Worm (Caenorhabditis elegans): Measurements from ENCODE around the gene acl-2.

acl-2 gene

ce11 chrV:10066769-10067168, 35.9 kb upstream of the acl-2 start, which contains the start of gene npr-39:
npr-39 (plus strand) TSS chrV:10067069.
- TF ChIP-seq lin-35 (GFP tag; optimal IDR thresholded peaks at IDR 0.05) (no peak), F23B12.7 (tag; optimal IDR thresholded peaks at IDR 0.05; ENCODE audit: insufficient read depth) (no peak), F55B11.4 (tag; optimal IDR thresholded peaks at IDR 0.05; ENCODE audit: borderline replicate concordance, insufficient read depth) (no peak), athp-1 (tag; optimal IDR thresholded peaks at IDR 0.05) (no peak), nhr-27 (tag; optimal IDR thresholded peaks at IDR 0.05) (no peak), K12H6.12 (tag; optimal IDR thresholded peaks at IDR 0.05) (no peak), F10E7.11 (tag; optimal IDR thresholded peaks at IDR 0.05) (no peak), dpl-1 (GFP tag; optimal IDR thresholded peaks at IDR 0.05) (no peak), somi-1 (GFP tag; optimal IDR thresholded peaks at IDR 0.05) (no peak), F49E8.2 (tag; optimal IDR thresholded peaks at IDR 0.05; ENCODE audit: insufficient read depth) (no peak), cebp-1 (GFP tag; IDR thresholded peaks at IDR 0.05) (no peak), cebp-1 (tag; optimal IDR thresholded peaks at IDR 0.05) (no peak)

- TF ChIP-seq unc-130 (GFP tag; optimal IDR thresholded peaks at IDR 0.05) (no peak), nhr-27 (tag; optimal IDR thresholded peaks at IDR 0.05) (no peak), lin-40 (tag; optimal IDR thresholded peaks at IDR 0.05) (no peak), hsf-1 (GFP tag; IDR thresholded peaks at IDR 0.05) (no peak), F57A8.1 (GFP tag; optimal IDR thresholded peaks at IDR 0.05) (no peak), rcor-1 (GFP tag; IDR thresholded peaks at IDR 0.05) (no peak), ama-1 (optimal IDR thresholded peaks at IDR 0.05) (no peak), ama-1 (GFP tag; optimal IDR thresholded peaks at IDR 0.05) (no peak), rpc-1 (optimal IDR thresholded peaks at IDR 0.05) (no peak), rpc-1 (tag; optimal IDR thresholded peaks at IDR 0.05) (no peak), K11D2.4 (GFP tag; IDR thresholded peaks at IDR 0.05) (no peak), ceh-100 (GFP tag; IDR thresholded peaks at IDR 0.05) (no peak), mxl-1 (tag; optimal IDR thresholded peaks at IDR 0.05) (no peak), aptf-3 (GFP tag; IDR thresholded peaks at IDR 0.05) (no peak), B0035.1 (tag; optimal IDR thresholded peaks at IDR 0.05) (no peak), zfh-2 (GFP tag; conservative IDR thresholded peaks at IDR 0.05) (no peak), T07F8.4 (tag; optimal IDR thresholded peaks at IDR 0.05) (no peak)
Measured at ce11 chrV:10065679-10066078, 34.8 kb upstream of the acl-2 start.

DNA sequence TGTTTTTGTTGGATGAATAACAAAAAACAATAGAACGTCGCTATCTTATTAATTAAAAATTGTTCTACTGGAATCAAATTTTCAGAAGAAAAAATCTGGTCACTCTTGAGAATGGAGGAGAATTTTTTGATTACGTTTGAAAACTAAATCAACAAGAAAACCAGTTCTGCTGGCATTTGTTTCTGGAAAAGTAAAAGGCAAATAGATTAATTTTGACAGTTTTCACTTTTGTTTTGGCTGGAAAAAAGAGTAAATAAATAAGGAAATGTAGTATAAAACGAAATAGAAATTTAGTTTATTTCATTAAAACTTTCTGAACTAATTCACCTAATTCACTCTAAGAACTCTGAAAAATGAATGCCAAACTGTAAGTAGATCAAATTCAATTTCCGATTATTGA, 33.3 kb upstream of the acl-2 start, which contains the start of gene fipr-13:
Gene fipr-13 (plus strand): TSS at position 301 of the 400 bp plus-strand sequence.
- no peak for TF ChIP-seq ceh-100 (GFP tag; IDR thresholded peaks at IDR 0.05)
- no peak for TF ChIP-seq mel-28 (tag; optimal IDR thresholded peaks at IDR 0.05; ENCODE audit: borderline replicate concordance)
- TF ChIP-seq Y53F4B.3 (GFP tag; IDR thresholded peaks at IDR 0.05): no peak
- no peak for TF ChIP-seq lin-40 (tag; optimal IDR thresholded peaks at IDR 0.05)
- no peak for TF ChIP-seq C17E4.6 (GFP tag; IDR thresholded peaks at IDR 0.05)
- no peak for TF ChIP-seq Y67H2A.10 (GFP tag; conservative IDR thresholded peaks at IDR 0.05)
- TF ChIP-seq lag-1 (GFP tag; IDR thresholded peaks at IDR 0.05): no peak
- no peak for TF ChIP-seq zim-3 (tag; optimal IDR thresholded peaks at IDR 0.05)
- TF ChIP-seq tbx-9 (tag; optimal IDR thresholded peaks at IDR 0.05; ENCODE audit: borderline replicate concordance): no peak
- no peak for TF ChIP-seq ZK185.1 (tag; optimal IDR thresholded peaks at IDR 0.05; ENCODE audit: poor library complexity, severe bottlenecking)
- TF ChIP-seq K11D2.4 (GFP tag; IDR thresholded peaks at IDR 0.05): no peak
- no peak for TF ChIP-seq B0035.1 (tag; optimal IDR thresholded peaks at IDR 0.05)
- TF ChIP-seq nfya-1 (tag; optimal IDR thresholded peaks at IDR 0.05; ENCODE audit: borderline replicate concordance, insufficient read depth): no peak
- TF ChIP-seq madf-3 (GFP tag; IDR thresholded peaks at IDR 0.05): no peak
